Worm (Caenorhabditis elegans) whole organism, late embryonic: ENCODE data around the gene F49F1.7.

Experiments
- C08G9.2 ChIP-seq: sonication (generic microtip); optimal IDR thresholded peaks from 2 replicates; lab custom pipeline; 2016; ENCODE audit warnings: mild to moderate bottlenecking, missing genetic modification characterization, moderate library complexity, missing compliant biosample characterization
- C38D4.7 ChIP-seq: fragments of 200-800 bp; sonication (Bioruptor generic); optimal IDR thresholded peaks from 2 replicates; lab custom pipeline; 2018; ENCODE audit warnings: mild to moderate bottlenecking, missing genetic modification characterization, moderate library complexity, missing compliant biosample characterization
- F13H6.1 ChIP-seq: sonication (generic microtip); optimal IDR thresholded peaks from 2 replicates; lab custom pipeline; 2016; ENCODE audit warnings: missing genetic modification characterization, missing compliant biosample characterization
- K02D7.2 ChIP-seq: sonication (generic microtip); optimal IDR thresholded peaks from 2 replicates; lab custom pipeline; 2017; ENCODE audit warnings: mild to moderate bottlenecking, missing genetic modification characterization, missing compliant biosample characterization
- K09A11.1 ChIP-seq: sonication (generic microtip); optimal IDR thresholded peaks from 2 replicates; lab custom pipeline; 2017; ENCODE audit warnings: antibody characterized with exemption, mild to moderate bottlenecking, missing genetic modification characterization, missing compliant biosample characterization; ENCODE audit not compliant: insufficient read depth
- T23F11.4 ChIP-seq: fragments of 200-800 bp; sonication (Bioruptor generic); optimal IDR thresholded peaks from 2 replicates; lab custom pipeline; 2018; ENCODE audit warnings: mild to moderate bottlenecking, missing genetic modification characterization, missing compliant biosample characterization
- Y22D7AL.16 ChIP-seq: sonication (generic microtip); optimal IDR thresholded peaks from 2 replicates; lab custom pipeline; 2016; ENCODE audit warnings: missing genetic modification characterization, missing compliant biosample characterization
- ceh-14 ChIP-seq: sonication (generic microtip); optimal IDR thresholded peaks from 2 replicates; lab custom pipeline; 2016; ENCODE audit warnings: missing genotype, missing genetic modification characterization, missing compliant biosample characterization
- ceh-18 ChIP-seq: sonication (generic microtip); optimal IDR thresholded peaks from 2 replicates; lab custom pipeline; 2016; ENCODE audit warnings: missing genetic modification characterization, missing compliant biosample characterization
- ceh-19 ChIP-seq: fragments of 200-800 bp; sonication (Bioruptor generic); optimal IDR thresholded peaks from 2 replicates; lab custom pipeline; 2018; ENCODE audit warnings: mild to moderate bottlenecking, missing genetic modification characterization, missing compliant biosample characterization
- ceh-2 ChIP-seq: sonication (generic microtip); optimal IDR thresholded peaks from 2 replicates; lab custom pipeline; 2016; ENCODE audit warnings: missing genotype, missing genetic modification characterization, missing compliant biosample characterization
- ceh-22 ChIP-seq: sonication (generic microtip); optimal IDR thresholded peaks from 2 replicates; lab custom pipeline; 2017; ENCODE audit warnings: missing biosample characterization, missing genetic modification characterization
- ceh-34 ChIP-seq: sonication (generic microtip); optimal IDR thresholded peaks from 2 replicates; lab custom pipeline; 2016; ENCODE audit warnings: mild to moderate bottlenecking, missing genetic modification characterization, missing compliant biosample characterization
- ceh-45 ChIP-seq: fragments of 200-800 bp; sonication (Bioruptor generic); IDR thresholded peaks from 2 replicates; pipeline ENCODE4 v1.3.6; 2022; ENCODE audit warnings: missing genetic modification reagents, missing genetic modification characterization, missing compliant biosample characterization
- ceh-6 ChIP-seq: fragments of 200-800 bp; sonication (Bioruptor generic); optimal IDR thresholded peaks from 2 replicates; lab custom pipeline; 2018; ENCODE audit warnings: mild to moderate bottlenecking, missing genetic modification characterization, missing compliant biosample characterization
- ceh-9 ChIP-seq: sonication (generic microtip); optimal IDR thresholded peaks from 2 replicates; lab custom pipeline; 2016; ENCODE audit warnings: mild to moderate bottlenecking, missing genetic modification characterization, inconsistent platforms, missing compliant biosample characterization
- dmd-4 ChIP-seq: sonication (generic microtip); optimal IDR thresholded peaks from 2 replicates; lab custom pipeline; 2016; ENCODE audit warnings: borderline replicate concordance, missing genetic modification characterization, missing compliant biosample characterization
- dve-1 ChIP-seq: sonication (generic microtip); optimal IDR thresholded peaks from 2 replicates; lab custom pipeline; 2017; ENCODE audit warnings: antibody characterized with exemption, mild to moderate bottlenecking, missing genetic modification characterization, missing compliant biosample characterization
- elt-2 ChIP-seq: sonication (generic microtip); optimal IDR thresholded peaks from 2 replicates; lab custom pipeline; 2016; ENCODE audit warnings: missing genetic modification reagents, missing genetic modification characterization, missing compliant biosample characterization
- eyg-1 ChIP-seq: sonication (generic microtip); optimal IDR thresholded peaks from 2 replicates; lab custom pipeline; 2016; ENCODE audit warnings: missing genotype, missing genetic modification characterization, missing compliant biosample characterization
- hlh-13 ChIP-seq: fragments of 200-800 bp; sonication (Bioruptor generic); optimal IDR thresholded peaks from 2 replicates; lab custom pipeline; 2018; ENCODE audit warnings: mild to moderate bottlenecking, missing genetic modification characterization, missing compliant biosample characterization
- hlh-15 ChIP-seq: sonication (generic microtip); optimal IDR thresholded peaks from 2 replicates; lab custom pipeline; 2016; ENCODE audit warnings: missing genetic modification characterization, missing compliant biosample characterization
- lim-6 ChIP-seq: sonication (generic microtip); optimal IDR thresholded peaks from 2 replicates; lab custom pipeline; 2016; ENCODE audit warnings: missing genetic modification characterization, missing compliant biosample characterization
- madf-2 ChIP-seq: sonication (generic microtip); optimal IDR thresholded peaks from 2 replicates; lab custom pipeline; 2017; ENCODE audit warnings: missing genetic modification characterization, missing compliant biosample characterization
- mec-3 ChIP-seq: sonication (generic microtip); optimal IDR thresholded peaks from 2 replicates; lab custom pipeline; 2016; ENCODE audit warnings: borderline replicate concordance, missing genetic modification characterization, missing compliant biosample characterization
- nfya-1 ChIP-seq: sonication (generic microtip); optimal IDR thresholded peaks from 2 replicates; lab custom pipeline; 2017; ENCODE audit warnings: missing genetic modification characterization, mild to moderate bottlenecking, missing compliant biosample characterization, antibody characterized with exemption, moderate library complexity
- nhr-11 ChIP-seq: fragments of 150-350 bp; optimal IDR thresholded peaks from 2 replicates; lab custom pipeline; 2014; ENCODE audit warnings: missing biosample characterization, missing genetic modification characterization
- nhr-232 ChIP-seq: sonication (generic microtip); optimal IDR thresholded peaks from 2 replicates; lab custom pipeline; 2016; ENCODE audit warnings: missing genetic modification characterization, missing compliant biosample characterization
- npax-4 ChIP-seq: sonication (generic microtip); optimal IDR thresholded peaks from 2 replicates; lab custom pipeline; 2016; ENCODE audit warnings: missing genetic modification characterization, missing compliant biosample characterization
- odd-2 ChIP-seq: sonication (generic microtip); optimal IDR thresholded peaks from 2 replicates; lab custom pipeline; 2017; ENCODE audit warnings: antibody characterized with exemption, mild to moderate bottlenecking, missing genetic modification characterization, missing compliant biosample characterization
- pag-3 ChIP-seq: sonication (generic microtip); optimal IDR thresholded peaks from 2 replicates; lab custom pipeline; 2016; ENCODE audit warnings: missing compliant biosample characterization, missing genetic modification characterization, borderline replicate concordance
- pha-2 ChIP-seq: sonication (generic microtip); optimal IDR thresholded peaks from 2 replicates; lab custom pipeline; 2017; ENCODE audit warnings: mild to moderate bottlenecking, missing genetic modification characterization, missing compliant biosample characterization
- pha-4 ChIP-seq: fragments of 150-350 bp; optimal IDR thresholded peaks from 2 replicates; lab custom pipeline; 2018; ENCODE audit warnings: missing biosample characterization, missing genetic modification reagents, missing genetic modification characterization
- pros-1 ChIP-seq: fragments of 150-350 bp; optimal IDR thresholded peaks from 2 replicates; lab custom pipeline; 2014; ENCODE audit warnings: missing biosample characterization, missing genetic modification reagents, missing genetic modification characterization
- rnt-1 ChIP-seq: sonication (generic microtip); optimal IDR thresholded peaks from 2 replicates; lab custom pipeline; 2016; ENCODE audit warnings: missing genetic modification characterization, missing compliant biosample characterization
- sdc-2 ChIP-seq: sonication (generic microtip); optimal IDR thresholded peaks from 2 replicates; lab custom pipeline; 2016; ENCODE audit warnings: missing genotype, missing genetic modification characterization, missing compliant biosample characterization
- sox-4 ChIP-seq: sonication (generic microtip); optimal IDR thresholded peaks from 2 replicates; lab custom pipeline; 2017; ENCODE audit warnings: mild to moderate bottlenecking, missing genetic modification characterization, inconsistent platforms, missing compliant biosample characterization
- syd-9 ChIP-seq: sonication (generic microtip); optimal IDR thresholded peaks from 2 replicates; lab custom pipeline; 2016; ENCODE audit warnings: mild to moderate bottlenecking, missing genetic modification characterization, moderate library complexity, missing compliant biosample characterization
- tbx-2 ChIP-seq: sonication (generic microtip); optimal IDR thresholded peaks from 2 replicates; lab custom pipeline; 2016; ENCODE audit warnings: missing genetic modification characterization, missing compliant biosample characterization
- unc-3 ChIP-seq, 2 experiments: fragments of 200-800 bp in 1 of 2; sonication (Bioruptor generic) in 1 of 2; sonication (generic microtip) in 1 of 2; conservative IDR thresholded peaks in 1 of 2; optimal IDR thresholded peaks in 1 of 2; 2 replicates each; pipeline versions ENCODE4 v1.3.6 to Lab custom; 2016 to 2022; ENCODE audit warnings: missing compliant biosample characterization in 2 of 2, missing genetic modification characterization in 2 of 2, missing genetic modification reagents in 1 of 2
- unc-42 ChIP-seq: sonication (generic microtip); optimal IDR thresholded peaks from 2 replicates; lab custom pipeline; 2016; ENCODE audit warnings: missing genotype, missing genetic modification characterization, missing compliant biosample characterization
- unc-55 ChIP-seq: sonication (generic microtip); optimal IDR thresholded peaks from 2 replicates; lab custom pipeline; 2017; ENCODE audit warnings: missing biosample characterization, missing genetic modification reagents, missing genetic modification characterization
- unc-86 ChIP-seq: sonication (generic microtip); optimal IDR thresholded peaks from 2 replicates; lab custom pipeline; 2016; ENCODE audit warnings: missing genetic modification characterization, missing compliant biosample characterization
- zip-5 ChIP-seq: sonication (generic microtip); optimal IDR thresholded peaks from 2 replicates; lab custom pipeline; 2016; ENCODE audit warnings: missing genetic modification characterization, missing compliant biosample characterization
- ztf-16 ChIP-seq: sonication (generic microtip); optimal IDR thresholded peaks from 2 replicates; lab custom pipeline; 2017; ENCODE audit warnings: missing genetic modification characterization, missing compliant biosample characterization

The F49F1.7 gene

DNA sequence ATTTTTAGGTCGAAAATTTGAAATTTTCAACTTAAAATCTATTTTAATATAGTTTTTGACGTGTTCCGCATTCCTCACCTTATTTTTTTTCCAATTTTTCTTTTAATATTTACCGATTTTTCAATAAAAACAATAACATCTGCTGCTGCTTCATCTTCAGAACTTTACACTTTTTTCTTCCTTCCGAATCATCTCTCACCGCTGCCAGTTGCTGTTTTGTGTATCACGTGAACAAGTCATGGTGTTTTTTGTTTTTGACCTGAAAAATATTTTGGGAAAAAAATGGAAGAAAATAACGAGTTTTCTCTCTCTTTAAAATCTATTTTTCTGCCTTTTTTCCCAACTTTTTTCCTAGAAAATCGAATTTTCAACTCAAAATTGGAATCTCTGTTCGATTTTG, 25.8 kb downstream of the F49F1.7 start:
- TF ChIP-seq sdc-2 (no peak), F13H6.1 (tag; lab: Kevin White, UChicago) (no peak), ceh-45 (GFP tag; lab: Robert Waterston, UW) (no peak), K02D7.2 (tag; lab: Kevin White, UChicago) (no peak), elt-2 (tag; lab: Kevin White, UChicago) (no peak)

- no peak for TF ChIP-seq K09A11.1 (tag; lab: Kevin White, UChicago)
- no peak for TF ChIP-seq eyg-1 (tag; lab: Kevin White, UChicago)
- no peak for TF ChIP-seq nhr-232 (tag; lab: Kevin White, UChicago)
- no peak for TF ChIP-seq ceh-6 (GFP tag; lab: Kevin White, UChicago)
- no peak for TF ChIP-seq rnt-1
- TF ChIP-seq T23F11.4 (GFP tag; lab: Kevin White, UChicago): no peak
- TF ChIP-seq madf-2 (tag; lab: Kevin White, UChicago): no peak
- TF ChIP-seq pag-3 (tag; lab: Kevin White, UChicago): no peak
- TF ChIP-seq unc-3 (GFP tag; conservative IDR thresholded peaks at IDR 0.05; lab: Robert Waterston, UW): no peak
- TF ChIP-seq unc-3 (tag; optimal IDR thresholded peaks at IDR 0.05; lab: Kevin White, UChicago): no peak
- TF ChIP-seq ceh-9 (tag; lab: Kevin White, UChicago): no peak
- TF ChIP-seq ceh-22 (tag; lab: Kevin White, UChicago): no peak
- no peak for TF ChIP-seq dve-1 (tag; lab: Kevin White, UChicago)
- no peak for TF ChIP-seq C38D4.7 (GFP tag; lab: Kevin White, UChicago)
- TF ChIP-seq Y22D7AL.16 (tag; lab: Kevin White, UChicago): no peak
- TF ChIP-seq K02D7.2 (tag; lab: Kevin White, UChicago): no peak
- TF ChIP-seq nfya-1 (tag; lab: Kevin White, UChicago): no peak
- TF ChIP-seq unc-42 (tag; lab: Kevin White, UChicago): no peak
- no peak for TF ChIP-seq ceh-45 (GFP tag; lab: Robert Waterston, UW)
- TF ChIP-seq hlh-15: no peak
Observed at ce11 chrIV:4096940-4097339, 28.6 kb downstream of the F49F1.7 start.

- TF ChIP-seq ceh-14 (tag; lab: Kevin White, UChicago) (no peak), pha-2 (tag; lab: Kevin White, UChicago) (no peak), ztf-16 (tag; lab: Kevin White, UChicago) (no peak), pros-1 (tag; lab: Kevin White, UChicago) (no peak), ceh-22 (tag; lab: Kevin White, UChicago) (no peak), mec-3 (no peak), odd-2 (tag; lab: Kevin White, UChicago) (no peak), unc-86 (no peak), lim-6 (tag; lab: Kevin White, UChicago) (no peak), npax-4 (tag; lab: Kevin White, UChicago) (no peak), pag-3 (tag; lab: Kevin White, UChicago) (no peak), unc-55 (GFP tag; lab: Kevin White, UChicago) (no peak), zip-5 (tag; lab: Kevin White, UChicago) (no peak)
Observed at ce11 chrIV:4094364-4094763, 31.2 kb downstream of the F49F1.7 start.

DNA sequence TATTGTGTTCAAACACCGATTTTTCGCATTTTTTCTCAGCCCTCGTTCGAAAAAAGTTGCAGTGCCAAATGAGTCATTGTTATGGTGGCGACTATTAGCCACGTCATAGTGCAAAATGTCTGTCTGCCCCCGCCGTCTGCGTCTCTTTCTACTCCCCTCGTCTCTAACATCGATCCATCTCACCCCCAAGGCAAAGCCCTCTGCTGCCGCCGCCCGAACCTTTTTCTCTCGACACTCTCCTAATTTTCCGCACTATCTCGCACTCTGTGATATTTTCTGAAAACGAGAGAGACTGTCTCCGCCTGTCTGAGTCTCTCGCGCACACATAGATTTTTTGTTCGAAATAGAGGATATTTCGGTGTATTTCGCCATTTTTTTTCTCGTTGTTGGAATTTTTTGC, 32.5 kb downstream of the F49F1.7 start:
- TF ChIP-seq ceh-2 (tag; lab: Kevin White, UChicago): peak; percentile 17
- peak; percentile 74 for TF ChIP-seq nfya-1 (tag; lab: Kevin White, UChicago)
- no peak for TF ChIP-seq hlh-13
- TF ChIP-seq tbx-2: peak; percentile 29
- peak; percentile 37 for TF ChIP-seq C08G9.2 (tag; lab: Kevin White, UChicago)
- TF ChIP-seq unc-3 (GFP tag; conservative IDR thresholded peaks at IDR 0.05; lab: Robert Waterston, UW): no peak
- no peak for TF ChIP-seq unc-3 (tag; optimal IDR thresholded peaks at IDR 0.05; lab: Kevin White, UChicago)
- peak; percentile 73 for TF ChIP-seq ceh-18 (tag; lab: Kevin White, UChicago)
- TF ChIP-seq sox-4 (tag; lab: Kevin White, UChicago): no peak
- no peak for TF ChIP-seq pha-4
- TF ChIP-seq unc-55 (GFP tag; lab: Kevin White, UChicago): peak; percentile 8
- no peak for TF ChIP-seq eyg-1 (tag; lab: Kevin White, UChicago)
- TF ChIP-seq ceh-34 (tag; lab: Kevin White, UChicago): peak; percentile 27
- TF ChIP-seq ceh-19: no peak
- no peak for TF ChIP-seq dmd-4 (tag; lab: Kevin White, UChicago)
- no peak for TF ChIP-seq sdc-2
- TF ChIP-seq nhr-11 (tag; lab: Kevin White, UChicago): no peak
- TF ChIP-seq hlh-15: no peak
- TF ChIP-seq ceh-14 (tag; lab: Kevin White, UChicago): no peak
- no peak for TF ChIP-seq pha-2 (tag; lab: Kevin White, UChicago)
- no peak for TF ChIP-seq syd-9
- TF ChIP-seq lim-6 (tag; lab: Kevin White, UChicago): no peak
- peak; percentile 17 for TF ChIP-seq unc-42 (tag; lab: Kevin White, UChicago)
